Fruit fly (Drosophila melanogaster): ENCODE results near the gene CG44422.

dm6 chrX:11348829-11349228 is 46.2 kb upstream of the CG44422 start, which contains the start of gene CG1738:
- TF ChIP-seq EcR (GFP tag; optimal IDR thresholded peaks at IDR 0.05): no peak
- no peak for TF ChIP-seq Dll (optimal IDR thresholded peaks at IDR 0.05)
- TF ChIP-seq CG8478 (optimal IDR thresholded peaks at IDR 0.05): no peak
- TF ChIP-seq pan (optimal IDR thresholded peaks at IDR 0.05): no peak
- TF ChIP-seq psq (optimal IDR thresholded peaks at IDR 0.05): no peak

Data from whole organism.